Fruit fly (Drosophila melanogaster): ENCODE results near the gene bigmax.

bigmax gene

DNA sequence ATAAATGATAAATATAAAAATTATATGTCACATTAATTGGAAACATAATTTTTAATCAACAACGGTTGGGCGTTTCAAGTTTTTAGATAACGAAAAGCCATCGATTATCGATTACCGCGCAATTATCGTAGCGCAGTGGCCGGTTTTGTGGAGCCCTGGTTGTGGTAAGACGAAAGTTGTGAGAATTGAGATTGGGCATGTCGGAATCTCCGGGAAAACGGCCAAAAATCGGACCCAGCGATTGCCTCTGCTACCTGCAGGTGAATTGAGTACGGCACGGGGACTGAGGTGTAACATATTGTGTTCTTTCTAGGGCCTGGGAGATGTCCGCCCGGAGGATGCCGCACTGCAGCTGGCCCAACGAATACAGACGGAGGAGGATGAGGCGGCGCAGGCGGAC is 4.7 kb downstream of the bigmax start, which contains the start of gene CG3368 (continued):
- no peak for TF ChIP-seq CG4707 (GFP tag; optimal IDR thresholded peaks at IDR 0.05)
- no peak for TF ChIP-seq Eip74EF (GFP tag; optimal IDR thresholded peaks at IDR 0.05)
- no peak for TF ChIP-seq pan (optimal IDR thresholded peaks at IDR 0.05)
- no peak for TF ChIP-seq pan (GFP tag; optimal IDR thresholded peaks at IDR 0.05 in 1 of 2, IDR thresholded peaks at IDR 0.05 in 1 of 2)
- TF ChIP-seq CG32772 (GFP tag; IDR thresholded peaks at IDR 0.05), result no peak
- no peak for TF ChIP-seq repo (GFP tag; optimal IDR thresholded peaks at IDR 0.05)
- no peak for TF ChIP-seq otp (GFP tag; IDR thresholded peaks at IDR 0.05)
- peak; percentile 13 for TF ChIP-seq sug (tag; optimal IDR thresholded peaks at IDR 0.05)
- no peak for TF ChIP-seq br (optimal IDR thresholded peaks at IDR 0.05)
- no peak for TF ChIP-seq tup (GFP tag; optimal IDR thresholded peaks at IDR 0.05)
- TF ChIP-seq klu (GFP tag; IDR thresholded peaks at IDR 0.05), result no peak
- peak; percentile 60 for TF ChIP-seq YL-1 (GFP tag; optimal IDR thresholded peaks at IDR 0.05)
- TF ChIP-seq CG1602 (GFP tag; optimal IDR thresholded peaks at IDR 0.05), result no peak
- peak; percentile 16; the same call in 1 of the 3 replicates for TF ChIP-seq row (GFP tag; IDR thresholded peaks at IDR 0.05)
- no peak for TF ChIP-seq CG6689 (GFP tag; IDR thresholded peaks at IDR 0.05)
- TF ChIP-seq ERR (GFP tag; optimal IDR thresholded peaks at IDR 0.05), result no peak
- TF ChIP-seq CG9817 (tag; optimal IDR thresholded peaks at IDR 0.05), result no peak
- TF ChIP-seq CG32767 (GFP tag; IDR thresholded peaks at IDR 0.05), result no peak
- no peak for TF ChIP-seq CG3838 (GFP tag; optimal IDR thresholded peaks at IDR 0.05)
- peak; percentile 21 for TF ChIP-seq dm (GFP tag; optimal IDR thresholded peaks at IDR 0.05)
- TF ChIP-seq knrl (GFP tag; IDR thresholded peaks at IDR 0.05; ENCODE audit: partially characterized antibody), result peak; percentile 46
- peak; percentile 12 for TF ChIP-seq CG11504 (tag; optimal IDR thresholded peaks at IDR 0.05)
- TF ChIP-seq NfI (GFP tag; optimal IDR thresholded peaks at IDR 0.05), result no peak
- TF ChIP-seq insv (GFP tag; optimal IDR thresholded peaks at IDR 0.05), result no peak
- TF ChIP-seq CG7928 (GFP tag; optimal IDR thresholded peaks at IDR 0.05), result peak; percentile 93

- TF ChIP-seq CG6683 (GFP tag; optimal IDR thresholded peaks at IDR 0.05), result no peak
- peak; percentile 15 for TF ChIP-seq CG11723 (GFP tag; optimal IDR thresholded peaks at IDR 0.05)
- TF ChIP-seq zf30C (GFP tag; optimal IDR thresholded peaks at IDR 0.05), result no peak
- no peak for TF ChIP-seq ap (GFP tag; IDR thresholded peaks at IDR 0.05)
- no peak for TF ChIP-seq gsb (GFP tag; IDR thresholded peaks at IDR 0.05)
- peak; percentile 51 for TF ChIP-seq CG17359 (tag; optimal IDR thresholded peaks at IDR 0.05)
- peak; percentile 50; the same call in 1 of the 3 replicates for TF ChIP-seq CG11560 (tag; IDR thresholded peaks at IDR 0.05)
- TF ChIP-seq Side (GFP tag; optimal IDR thresholded peaks at IDR 0.05), result peak; percentile 49
- TF ChIP-seq ato (GFP tag; IDR thresholded peaks at IDR 0.05; ENCODE audit: partially characterized antibody), result no peak
- no peak for TF ChIP-seq CG8765 (GFP tag; IDR thresholded peaks at IDR 0.05)
- TF ChIP-seq CG3995 (GFP tag; optimal IDR thresholded peaks at IDR 0.05), result peak; percentile 17
- no peak for TF ChIP-seq peb (GFP tag; IDR thresholded peaks at IDR 0.05)
- peak; percentile 12 for TF ChIP-seq en (GFP tag; optimal IDR thresholded peaks at IDR 0.05)
- peak; percentile 65 for TF ChIP-seq CG13775 (GFP tag; optimal IDR thresholded peaks at IDR 0.05)
- peak; percentile 54 for TF ChIP-seq pum (GFP tag; optimal IDR thresholded peaks at IDR 0.05)
- TF ChIP-seq stwl (tag; optimal IDR thresholded peaks at IDR 0.05), result no peak
- 0 out of 2 replicates have a peak, but pooled peaks have one; percentile 6 for TF ChIP-seq Ada2b (GFP tag; IDR thresholded peaks at IDR 0.05)
- no peak for TF ChIP-seq tll (GFP tag; optimal IDR thresholded peaks at IDR 0.05)
- peak; percentile 60 for TF ChIP-seq D19B (GFP tag; optimal IDR thresholded peaks at IDR 0.05)
- no peak for TF ChIP-seq dati (GFP tag; IDR thresholded peaks at IDR 0.05)
- no peak for TF ChIP-seq CG12299 (tag; optimal IDR thresholded peaks at IDR 0.05)
- TF ChIP-seq bigmax (GFP tag; optimal IDR thresholded peaks at IDR 0.05), result no peak
- no peak for TF ChIP-seq nom (GFP tag; optimal IDR thresholded peaks at IDR 0.05)
- peak; percentile 36 to 37 for TF ChIP-seq chif (GFP tag; optimal IDR thresholded peaks at IDR 0.05)
- TF ChIP-seq Stat92E (GFP tag; optimal IDR thresholded peaks at IDR 0.05), result no peak
- peak; percentile 70 for TF ChIP-seq CG30403 (GFP tag; optimal IDR thresholded peaks at IDR 0.05)
- peak; percentile 68 for TF ChIP-seq lab (GFP tag; optimal IDR thresholded peaks at IDR 0.05)
Measured at dm6 chr3R:27282286-27282685, 6.0 kb downstream of the bigmax start, which contains the start of gene mrt. mrt (minus strand) TSS chr3R:27282661.

All from whole organism, embryonic.